Worm (Caenorhabditis elegans) whole organism, dauer: ENCODE data around the gene fipr-5.

Experiments used
- unc-62 ChIP-seq: sonication (generic microtip); optimal IDR thresholded peaks from 2 replicates; lab custom pipeline; 2017; ENCODE audit warnings: missing biosample characterization, missing genetic modification reagents, missing genetic modification characterization

Gene fipr-5

DNA sequence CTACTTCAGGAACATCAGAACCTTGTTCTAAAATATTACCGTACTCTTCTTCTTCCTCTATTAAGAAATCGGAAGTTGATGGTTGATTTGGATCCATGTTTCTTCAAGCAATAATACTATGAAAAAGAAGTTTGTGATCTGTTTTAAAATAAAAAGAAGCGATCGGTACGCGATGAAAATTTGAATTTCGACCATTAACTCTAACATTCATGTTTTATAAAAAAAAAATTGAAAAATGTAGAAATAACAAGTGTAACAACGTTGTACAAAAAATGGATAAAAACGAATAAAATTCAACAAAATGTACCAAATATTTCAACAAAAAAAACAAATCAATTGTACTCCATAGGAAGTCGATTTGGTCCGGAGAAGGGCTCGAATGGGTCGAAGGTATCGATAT is 11.0 kb downstream of the fipr-5 start, which contains the start of gene tftc-3:
tftc-3 (minus strand) TSS at position 101 of the 400 bp plus-strand sequence.
- no peak for TF ChIP-seq unc-62

DNA sequence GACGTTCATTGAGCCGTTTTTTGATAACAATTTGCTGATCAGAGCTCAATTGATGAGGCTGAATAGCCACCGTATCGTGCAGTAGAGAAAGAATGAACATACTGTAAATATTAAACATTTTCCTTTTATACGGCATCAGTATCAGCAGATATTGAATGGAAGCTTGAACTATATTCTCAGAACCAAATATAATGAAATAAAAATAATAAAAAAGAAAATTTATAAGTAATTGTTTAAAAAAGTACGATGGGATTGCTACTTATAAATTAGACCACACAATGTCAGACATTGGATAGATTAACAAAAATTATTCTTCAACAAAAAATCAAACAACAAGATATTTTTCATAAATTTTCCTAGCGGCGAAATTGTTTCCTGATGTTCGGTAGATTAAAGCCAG is 14.7 kb downstream of the fipr-5 start, which contains the start of gene rpc-25:
rpc-25 (minus strand) TSS at position 101 of the 400 bp plus-strand sequence.
- no peak for TF ChIP-seq unc-62

- TF ChIP-seq unc-62 = no peak
Measured at ce11 chrV:10205483-10205882, 15.7 kb downstream of the fipr-5 start, which contains the start of gene ZK856.16. ZK856.16 (minus strand) TSS chrV:10205583.

- TF ChIP-seq unc-62 = no peak
Measured at ce11 chrV:10204863-10205338, 16.3 kb downstream of the fipr-5 start, which contains the start of the genes ZK856.19 and ZK856.11. ZK856.19 (minus strand) TSS chrV:10204913. ZK856.11 (minus strand) TSS chrV:10204938.

DNA sequence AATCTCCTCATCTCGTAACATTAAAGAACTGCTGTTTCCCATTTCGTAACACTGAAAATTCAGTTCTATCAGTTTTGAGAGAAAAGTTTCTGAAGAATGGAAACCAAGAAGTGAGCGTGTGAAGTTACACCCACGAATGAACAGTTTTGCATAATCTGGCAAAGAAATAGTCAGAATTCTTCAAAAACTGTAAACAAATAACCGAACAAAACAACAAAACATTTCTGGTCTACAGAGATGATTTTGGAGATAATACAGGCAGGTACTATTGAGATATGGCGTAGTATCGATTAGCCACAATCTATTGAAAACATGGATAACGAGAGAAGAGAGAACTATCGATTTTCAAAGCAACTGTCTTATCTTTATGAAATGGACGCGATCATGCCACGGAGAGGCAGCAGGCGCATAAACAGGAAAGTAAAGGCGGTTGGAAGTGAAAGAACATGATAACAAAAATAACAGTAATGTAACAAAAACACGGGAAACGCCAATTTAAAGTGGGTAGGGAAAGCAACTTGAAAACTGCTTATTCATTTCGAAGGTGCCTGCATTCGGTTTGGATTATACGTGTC is 17.7 kb downstream of the fipr-5 start, which contains the start of gene chpf-1:
chpf-1 (minus strand) TSS at position 51 of the 575 bp plus-strand sequence.
- TF ChIP-seq unc-62 = no peak

ce11 chrV:10202340-10202739 is 18.9 kb downstream of the fipr-5 start:
- no peak for TF ChIP-seq unc-62

- no peak for TF ChIP-seq unc-62
Measured at ce11 chrV:10201913-10202312, 19.3 kb downstream of the fipr-5 start, which contains the start of gene ZK856.7. ZK856.7 (plus strand) TSS chrV:10202098.

ce11 chrV:10198386-10198785 is 22.8 kb downstream of the fipr-5 start, which contains the start of gene ZK856.6:
ZK856.6 (plus strand) TSS chrV:10198686.
- no peak for TF ChIP-seq unc-62

- TF ChIP-seq unc-62 = no peak
Measured at ce11 chrV:10191242-10191641, 30.0 kb downstream of the fipr-5 start.

DNA sequence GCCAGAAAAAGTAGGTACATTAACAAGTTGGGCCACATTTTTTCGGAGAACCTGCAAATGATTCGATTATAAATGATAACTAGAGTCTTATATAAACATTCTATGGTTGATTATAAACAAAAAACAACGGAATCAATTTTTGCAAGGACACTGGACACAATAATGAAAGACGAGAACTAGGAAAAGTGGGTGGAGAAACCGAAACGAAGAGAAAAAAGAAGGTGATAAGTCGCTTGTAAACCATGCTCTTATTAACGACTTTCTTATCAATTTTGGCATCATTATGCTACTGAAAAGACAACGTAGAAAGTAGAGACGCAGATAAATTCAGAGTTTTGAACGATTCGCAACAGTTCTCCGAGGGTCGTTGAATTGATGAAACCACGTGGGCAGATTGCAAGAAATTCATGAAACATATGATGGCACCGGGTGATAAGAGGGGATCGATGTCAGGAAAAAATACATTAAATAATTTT is 31.1 kb downstream of the fipr-5 start, which contains the start of gene ZK856.5:
ZK856.5 (minus strand) TSS at position 51 of the 476 bp plus-strand sequence.
- no peak for TF ChIP-seq unc-62

ce11 chrV:10185719-10186118 is 35.5 kb downstream of the fipr-5 start, which contains the start of gene ZK856.18:
ZK856.18 (minus strand) TSS chrV:10186007.
- TF ChIP-seq unc-62 = no peak

DNA sequence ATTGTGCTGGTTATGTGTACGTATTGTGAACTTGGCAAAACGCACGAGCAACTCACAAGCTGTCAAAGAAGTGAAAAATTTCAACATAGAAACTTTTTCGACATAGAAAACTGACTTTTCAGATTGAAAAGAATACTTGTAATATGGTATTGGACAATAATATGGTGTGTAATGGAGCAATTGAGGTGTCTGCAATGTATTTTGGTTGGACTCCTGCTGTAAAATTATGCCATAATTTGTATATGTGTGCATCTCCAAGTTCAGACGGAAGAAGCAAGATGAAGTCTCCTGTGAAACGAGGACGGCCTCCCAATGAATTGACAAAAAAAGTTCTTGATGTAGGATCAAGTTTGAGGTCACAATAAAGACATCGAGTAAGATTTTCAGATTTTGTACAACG is 37.4 kb downstream of the fipr-5 start:
- TF ChIP-seq unc-62 = no peak

DNA sequence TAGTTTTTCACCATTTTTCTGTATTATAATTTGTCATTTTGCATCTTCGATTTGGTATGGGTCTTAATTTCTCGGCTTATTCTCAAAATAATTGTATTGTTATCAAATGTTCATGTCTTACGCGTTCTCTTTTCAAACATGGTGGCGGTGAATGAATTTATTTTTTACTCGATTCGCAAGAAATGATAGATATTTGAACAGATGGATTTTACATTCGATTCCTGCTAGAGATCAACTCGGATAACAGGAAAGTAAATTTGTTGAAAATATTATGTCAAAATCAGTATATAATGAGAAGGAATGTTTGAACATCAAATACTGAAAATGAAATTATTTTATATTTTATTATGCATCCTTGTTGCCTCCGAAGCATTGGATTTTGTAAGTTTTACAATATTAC is 38.2 kb downstream of the fipr-5 start, which contains the start of gene ZK856.4:
ZK856.4 (plus strand) TSS at position 301 of the 400 bp plus-strand sequence.
- TF ChIP-seq unc-62 = no peak

DNA sequence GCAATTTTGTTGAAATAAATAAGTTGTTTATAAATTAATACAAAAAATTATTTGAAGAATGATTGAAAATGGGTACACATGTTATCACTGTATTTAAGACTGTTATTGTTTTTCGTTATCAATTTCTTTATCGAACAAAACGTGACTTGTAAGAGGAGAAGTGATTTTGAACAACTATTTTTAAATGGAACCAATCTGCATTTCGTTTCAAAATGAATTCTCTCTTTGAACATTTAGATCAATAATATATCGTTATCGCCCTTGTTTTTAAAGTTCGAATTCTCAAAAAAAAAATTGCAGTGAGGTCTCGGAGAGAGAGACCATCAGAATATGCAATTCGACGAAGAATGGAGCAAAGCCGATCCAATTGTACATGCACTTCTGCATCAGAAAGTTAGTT is 42.0 kb downstream of the fipr-5 start, which contains the start of gene cul-5:
cul-5 (plus strand) TSS at position 301 of the 400 bp plus-strand sequence.
- no peak for TF ChIP-seq unc-62

ce11 chrV:10178166-10178565 is 43.1 kb downstream of the fipr-5 start:
- no peak for TF ChIP-seq unc-62

DNA sequence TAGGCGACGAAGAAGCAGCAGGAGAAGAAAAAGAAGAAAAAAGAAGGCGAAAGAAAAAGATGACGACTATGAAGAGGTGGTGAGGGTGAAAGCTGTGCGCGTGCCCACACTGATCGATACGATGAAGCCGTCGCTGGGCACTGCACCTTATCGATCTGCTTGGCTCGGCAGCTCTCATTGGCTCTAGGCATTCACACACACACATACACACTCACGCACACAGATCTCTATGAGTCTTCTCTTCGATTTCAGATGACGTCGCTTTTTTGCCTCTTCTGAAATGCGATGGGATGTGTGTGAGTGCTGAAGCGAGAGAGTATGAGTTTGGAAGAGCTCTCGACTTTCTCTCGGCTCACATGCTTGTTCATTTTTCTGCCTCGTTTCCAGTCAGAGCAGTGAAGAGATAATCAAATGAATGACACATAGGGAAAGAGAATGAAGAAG is 46.6 kb downstream of the fipr-5 start:
- no peak for TF ChIP-seq unc-62

DNA sequence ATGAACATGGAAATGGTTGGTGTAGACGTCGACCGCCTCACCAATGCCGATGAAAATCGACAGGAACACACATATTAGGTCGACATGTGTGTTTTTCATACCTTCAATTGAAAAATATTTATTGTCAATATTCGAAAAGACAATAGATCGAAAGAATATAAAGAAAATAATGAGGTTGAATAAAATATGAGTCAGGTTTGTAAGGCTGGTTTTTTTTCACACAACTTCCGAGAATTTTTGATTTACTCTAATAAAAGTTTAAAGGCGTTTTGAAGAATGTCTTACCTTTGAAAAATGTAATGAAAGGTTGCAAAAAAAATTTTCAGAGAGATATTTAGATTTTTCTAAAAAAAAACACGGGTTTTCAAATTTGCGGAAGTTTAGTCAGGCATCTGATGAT is 47.6 kb downstream of the fipr-5 start, which contains the start of gene egl-3:
egl-3 (minus strand) TSS at position 101 of the 400 bp plus-strand sequence.
- no peak for TF ChIP-seq unc-62
